Fruit fly (Drosophila melanogaster) Kc167 (cell line): ENCODE data around the gene CG31321.

ENCODE experiments used
- Myc ChIP-seq: fragments of >200 bp; optimal IDR thresholded peaks from 2 replicates; lab custom pipeline; 2017; ENCODE audit warnings: missing external identifiers
- Sin3A ChIP-seq: fragments of >200 bp; optimal IDR thresholded peaks from 2 replicates; lab custom pipeline; 2018; ENCODE audit warnings: missing external identifiers
- h ChIP-seq: fragments of >200 bp; optimal IDR thresholded peaks from 3 replicates; lab custom pipeline; 2018; ENCODE audit warnings: missing external identifiers
- insv ChIP-seq: fragments of >200 bp; optimal IDR thresholded peaks from 3 replicates; lab custom pipeline; 2018; ENCODE audit warnings: missing external identifiers
- psq ChIP-seq: fragments of >200 bp; optimal IDR thresholded peaks from 2 replicates; lab custom pipeline; 2017; ENCODE audit warnings: missing external identifiers
- ttk ChIP-seq: sonication (Bioruptor generic); optimal IDR thresholded peaks from 2 replicates; lab custom pipeline; 2017; ENCODE audit warnings: missing external identifiers

DNA sequence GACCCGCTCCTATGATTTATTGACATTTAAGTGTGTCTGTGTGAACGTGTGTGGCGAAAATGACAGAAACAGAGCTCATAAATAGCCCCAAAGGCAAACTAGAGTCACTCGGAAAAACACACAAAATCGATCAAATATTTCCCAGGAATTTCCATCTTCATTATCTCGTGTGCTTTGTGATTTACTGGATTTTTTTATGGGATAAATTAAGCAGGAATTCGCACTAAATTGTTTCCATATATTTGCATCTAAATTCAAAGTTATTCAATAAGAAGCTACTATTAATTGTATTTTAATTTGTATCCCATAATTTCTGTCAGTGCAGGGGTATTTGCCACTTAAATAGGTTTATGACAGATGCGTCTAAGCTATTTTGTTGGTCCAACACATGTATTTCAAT, 22.6 kb downstream of the CG31321 start:
- TF ChIP-seq Myc (lab: Kevin White, UChicago) = no peak
- TF ChIP-seq psq (lab: Kevin White, UChicago) = no peak
- no peak for TF ChIP-seq insv (lab: Kevin White, UChicago)
- no peak for TF ChIP-seq h (lab: Kevin White, UChicago)
- TF ChIP-seq ttk (lab: Kevin White, UChicago) = no peak
- TF ChIP-seq Sin3A = no peak
